Worm (Caenorhabditis elegans) whole organism, L4 larva: Measurements from ENCODE around the gene flp-15.

Source experiments
- F44E2.7 ChIP-seq: fragments of 200-800 bp; sonication (Bioruptor generic); IDR thresholded peaks from 2 replicates; pipeline ENCODE4 v2.1.2; 2022; ENCODE audit warnings: missing genetic modification characterization, missing compliant biosample characterization
- aha-1 ChIP-seq: fragments of 150-350 bp; peaks from one replicate; lab custom pipeline; 2014; ENCODE audit warnings: missing biosample characterization, missing genetic modification characterization
- aly-2 ChIP-seq: sonication (generic microtip); optimal IDR thresholded peaks from 2 replicates; lab custom pipeline; 2018; ENCODE audit warnings: missing biosample characterization, missing genetic modification characterization
- ama-1 ChIP-seq: fragments of 150-350 bp; optimal IDR thresholded peaks from 2 replicates; lab custom pipeline; 2014; ENCODE audit warnings: inconsistent platforms, mixed read lengths
- daf-19 ChIP-seq: fragments of 200-800 bp; sonication (Bioruptor generic); conservative IDR thresholded peaks from 2 replicates; pipeline ENCODE4 v1.3.6; 2022; ENCODE audit warnings: missing genetic modification characterization, missing compliant biosample characterization
- fkh-10 ChIP-seq: fragments of 150-350 bp; optimal IDR thresholded peaks from 2 replicates; lab custom pipeline; 2014; ENCODE audit warnings: missing biosample characterization, missing genetic modification reagents, missing genetic modification characterization
- hmg-1.1 ChIP-seq: fragments of 200-800 bp; sonication (Bioruptor generic); IDR thresholded peaks from 2 replicates; pipeline ENCODE4 v1.3.6; 2022; ENCODE audit warnings: missing genetic modification reagents, missing genetic modification characterization, missing compliant biosample characterization
- lin-1 ChIP-seq: fragments of 200-800 bp; sonication (Bioruptor generic); IDR thresholded peaks from 2 replicates; pipeline ENCODE4 v1.3.6; 2022; ENCODE audit warnings: missing genetic modification reagents, missing genetic modification characterization, missing compliant biosample characterization
- lin-39 ChIP-seq: fragments of 150-350 bp; optimal IDR thresholded peaks from 2 replicates; lab custom pipeline; 2014; ENCODE audit warnings: missing biosample characterization, missing genetic modification reagents, missing genetic modification characterization
- nhr-28 ChIP-seq: fragments of 150-350 bp; optimal IDR thresholded peaks from 2 replicates; lab custom pipeline; 2014; ENCODE audit warnings: missing biosample characterization, missing genetic modification characterization
- nhr-76 ChIP-seq: fragments of 150-350 bp; optimal IDR thresholded peaks from 2 replicates; lab custom pipeline; 2014; ENCODE audit warnings: missing biosample characterization, missing genetic modification characterization
- skn-1 ChIP-seq: fragments of 150-350 bp; optimal IDR thresholded peaks from 2 replicates; lab custom pipeline; 2014; ENCODE audit warnings: missing biosample characterization, missing genetic modification characterization
- zip-11 ChIP-seq: fragments of 200-800 bp; sonication (Bioruptor generic); IDR thresholded peaks from 2 replicates; pipeline ENCODE4 v1.3.6; 2022; ENCODE audit warnings: missing genetic modification characterization, missing compliant biosample characterization

DNA sequence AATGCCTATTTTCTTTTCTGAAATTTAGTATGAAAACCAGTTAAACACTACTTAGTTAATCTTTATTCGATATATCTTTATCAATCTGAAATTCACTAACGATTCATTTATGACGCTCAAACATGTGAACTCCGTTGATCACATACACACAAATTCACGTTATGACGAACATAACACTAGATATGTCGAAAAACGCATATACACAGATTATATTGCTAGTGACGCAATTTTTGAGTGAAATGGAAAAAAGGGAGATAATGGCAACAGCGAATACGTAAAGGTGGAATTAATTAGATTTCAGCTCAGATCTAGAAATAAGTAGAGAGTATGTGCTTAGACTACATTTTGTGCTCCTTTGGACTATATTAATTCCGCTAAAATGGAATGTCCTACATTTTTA is 49.2 kb upstream of the flp-15 start:
- TF ChIP-seq daf-19, result no peak
- no peak for TF ChIP-seq nhr-28 (tag; lab: Kevin White, UChicago)
- no peak for TF ChIP-seq fkh-10
- TF ChIP-seq aha-1 (tag; lab: Kevin White, UChicago), result no peak
- TF ChIP-seq nhr-76 (tag; lab: Kevin White, UChicago), result no peak
- no peak for TF ChIP-seq lin-1
- TF ChIP-seq skn-1, result no peak
- TF ChIP-seq aly-2, result no peak
- no peak for TF ChIP-seq hmg-1.1
- TF ChIP-seq ama-1 (lab: Kevin White, UChicago), result no peak
- no peak for TF ChIP-seq lin-39 (tag; lab: Kevin White, UChicago)
- no peak for TF ChIP-seq F44E2.7 (GFP tag; lab: Robert Waterston, UW)
- TF ChIP-seq zip-11 (GFP tag; lab: Robert Waterston, UW), result no peak
